Fruit fly (Drosophila melanogaster) ovary, adult (tissue): ENCODE measurements around the gene Ir94f.

ENCODE experiments used
- CG17801 ChIP-seq: fragments of 200-800 bp; optimal IDR thresholded peaks from 2 replicates; lab custom pipeline; 2019; ENCODE audit warnings: missing biosample characterization, mild to moderate bottlenecking, missing genetic modification characterization, moderate library complexity; ENCODE audit not compliant: partially characterized antibody

The Ir94f gene

dm6 chr3R:23481249-23481915 lies at the start of gene Ir94f:
Gene Ir94f (plus strand): TSS chr3R:23481865.
- no peak for TF ChIP-seq CG17801 (GFP tag; lab: Kevin White, UChicago)

DNA sequence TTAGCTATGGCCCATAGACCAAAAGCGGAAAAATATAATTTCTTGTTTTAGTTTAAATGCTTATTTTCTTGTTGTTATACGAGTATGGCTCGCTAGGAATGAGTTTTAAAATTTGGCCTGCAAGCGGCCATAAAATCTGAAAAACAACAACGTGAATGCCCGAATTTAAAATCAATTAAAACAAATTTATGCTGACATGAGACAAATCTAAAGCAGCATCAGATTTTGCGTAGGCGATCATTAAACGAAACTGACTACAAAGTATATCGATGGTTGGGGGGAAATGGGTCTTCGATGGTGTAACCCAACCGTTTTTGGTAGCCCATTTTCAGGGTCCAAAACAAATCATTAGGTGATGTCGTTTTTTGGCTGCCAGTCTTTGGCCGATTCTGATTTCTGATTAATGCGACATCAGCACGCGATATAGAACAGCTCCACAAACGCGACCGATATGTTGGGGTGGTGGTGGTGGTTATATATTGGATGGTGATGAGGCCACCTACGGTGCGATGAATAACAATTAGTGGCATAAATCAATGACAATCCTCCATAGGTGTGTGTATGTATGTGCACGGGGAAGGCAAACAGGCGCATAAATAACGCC lies 43.4 kb upstream of the Ir94f start:
- no peak for TF ChIP-seq CG17801 (GFP tag; lab: Kevin White, UChicago)

DNA sequence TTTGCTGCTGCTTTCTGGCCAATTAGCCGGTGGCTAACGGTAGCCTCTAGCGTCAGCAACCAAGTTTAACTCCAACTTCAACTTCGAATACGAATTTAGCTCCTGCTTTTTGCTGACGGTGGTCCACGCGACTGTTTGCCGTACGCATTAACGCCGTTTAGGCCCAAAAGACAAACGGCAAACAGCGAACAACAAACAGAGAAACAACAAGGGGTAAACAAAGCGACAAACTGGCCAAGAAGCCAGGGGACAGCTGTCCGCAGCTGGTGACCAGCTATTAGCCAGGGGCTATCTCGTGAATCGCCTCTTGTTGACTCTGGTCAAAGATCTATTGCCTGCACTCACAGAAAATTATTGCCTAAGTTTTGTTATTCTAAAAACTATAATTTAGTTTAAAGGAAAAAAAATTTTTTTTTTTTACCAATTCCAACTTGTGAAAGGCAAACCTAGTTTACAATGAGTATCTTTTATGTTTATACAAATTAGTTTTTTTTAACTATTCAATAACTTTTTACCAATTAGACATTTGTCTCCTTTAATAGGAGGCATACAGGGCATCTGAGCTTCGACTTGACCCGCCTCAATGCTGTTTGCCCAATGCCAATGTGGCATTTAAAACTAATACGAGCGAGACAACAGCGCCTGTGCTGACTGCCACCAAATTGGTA lies 36.3 kb upstream of the Ir94f start:
- no peak for TF ChIP-seq CG17801 (GFP tag; lab: Kevin White, UChicago)

- TF ChIP-seq CG17801 (GFP tag; lab: Kevin White, UChicago) = no peak
These were observed 25.8 kb upstream of the Ir94f start for dm6 chr3R:23455866-23456265.

DNA sequence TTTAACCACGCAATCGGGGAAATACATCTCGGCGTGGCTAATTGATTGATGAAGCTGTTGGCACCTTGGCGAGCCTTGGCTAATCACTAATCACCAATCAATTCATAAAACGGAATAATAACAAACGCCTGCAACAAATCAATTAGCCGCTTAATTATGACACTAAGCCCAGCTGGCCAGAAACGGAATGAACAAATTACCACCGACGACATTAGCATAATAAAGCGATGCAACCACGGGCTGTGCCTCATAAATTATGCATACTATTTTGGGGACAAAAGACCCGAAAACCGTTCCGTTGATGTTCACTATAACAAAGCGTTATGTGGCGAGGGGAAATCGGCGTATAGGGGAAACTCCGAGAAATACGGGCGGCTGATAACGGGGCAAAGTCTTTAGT lies 21.0 kb upstream of the Ir94f start:
- TF ChIP-seq CG17801 (GFP tag; lab: Kevin White, UChicago) = no peak

dm6 chr3R:23472011-23472958 lies 9.4 kb upstream of the Ir94f start, which contains the start of gene CG4374:
Gene CG4374 (minus strand): TSS chr3R:23472278.
- no peak for TF ChIP-seq CG17801 (GFP tag; lab: Kevin White, UChicago)

- TF ChIP-seq CG17801 (GFP tag; lab: Kevin White, UChicago) = no peak
These were observed 5.6 kb upstream of the Ir94f start for dm6 chr3R:23476085-23476484.

DNA sequence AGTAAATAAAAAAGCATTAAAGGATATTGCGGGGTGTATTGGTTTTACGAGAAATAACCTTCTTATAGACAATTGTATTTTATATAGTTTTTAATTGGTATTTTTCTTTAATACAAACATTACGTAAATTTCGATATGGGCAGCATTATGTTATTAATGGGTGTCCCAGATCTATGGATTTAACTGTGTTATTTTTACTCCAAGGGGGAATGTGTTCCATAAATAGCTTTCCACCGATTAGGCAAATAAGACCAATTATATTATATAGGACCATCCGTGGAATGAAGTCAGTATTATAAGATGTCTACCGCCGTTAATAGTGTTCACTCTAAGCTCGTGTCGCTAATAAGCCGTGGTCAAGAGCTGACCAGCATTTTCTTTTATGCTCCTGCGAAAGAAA lies 1.9 kb downstream of the Ir94f start, which contains the start of gene Ir94g:
TSS of gene Ir94g (plus strand) at position 301 of the 400 bp plus-strand sequence.
- no peak for TF ChIP-seq CG17801 (GFP tag; lab: Kevin White, UChicago)

- TF ChIP-seq CG17801 (GFP tag; lab: Kevin White, UChicago) = no peak
These were observed 5.1 kb downstream of the Ir94f start for dm6 chr3R:23486743-23487142.

DNA sequence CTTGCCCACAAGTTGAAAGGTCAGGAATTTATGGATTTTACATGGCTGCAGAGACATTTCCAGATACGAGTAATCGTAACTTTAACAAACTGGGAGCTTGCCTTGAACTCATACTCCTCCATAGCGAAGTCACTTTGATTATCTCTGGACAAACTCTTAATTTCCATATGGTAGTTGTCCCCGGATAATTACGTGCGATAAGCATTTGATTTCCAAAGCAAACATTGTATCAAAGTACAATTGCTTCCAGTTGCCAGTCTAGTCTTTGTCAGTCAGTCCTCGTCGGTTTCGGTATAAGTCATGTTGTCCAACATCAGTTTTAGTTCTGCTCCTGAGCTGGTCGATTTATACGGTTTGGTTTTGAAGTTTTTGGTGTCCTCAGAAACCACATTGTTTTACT lies 5.5 kb downstream of the Ir94f start, which contains the start of gene Ir94h:
TSS of gene Ir94h (plus strand) at position 301 of the 400 bp plus-strand sequence.
- TF ChIP-seq CG17801 (GFP tag; lab: Kevin White, UChicago) = no peak

DNA sequence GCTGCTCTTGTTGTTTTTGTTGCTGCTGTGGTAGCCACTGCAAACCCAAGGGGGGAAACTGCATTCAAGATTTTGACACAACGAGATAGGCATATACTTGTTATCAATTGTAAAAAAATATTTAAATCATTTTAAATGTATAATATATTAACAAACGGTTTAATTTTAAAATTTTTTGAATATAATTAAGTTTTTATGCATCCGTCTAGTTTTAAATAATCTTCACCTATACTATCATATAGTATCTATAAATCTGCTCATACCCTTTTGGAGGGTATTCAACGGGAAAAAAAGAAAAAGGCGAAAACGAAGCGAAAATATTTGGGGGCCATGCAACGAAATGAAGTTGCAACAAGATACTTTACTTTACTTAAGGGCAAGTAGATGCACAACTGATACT lies 14.8 kb downstream of the Ir94f start:
- no peak for TF ChIP-seq CG17801 (GFP tag; lab: Kevin White, UChicago)

- TF ChIP-seq CG17801 (GFP tag; lab: Kevin White, UChicago) = no peak
These were observed 15.6 kb downstream of the Ir94f start for dm6 chr3R:23497241-23497640.

DNA sequence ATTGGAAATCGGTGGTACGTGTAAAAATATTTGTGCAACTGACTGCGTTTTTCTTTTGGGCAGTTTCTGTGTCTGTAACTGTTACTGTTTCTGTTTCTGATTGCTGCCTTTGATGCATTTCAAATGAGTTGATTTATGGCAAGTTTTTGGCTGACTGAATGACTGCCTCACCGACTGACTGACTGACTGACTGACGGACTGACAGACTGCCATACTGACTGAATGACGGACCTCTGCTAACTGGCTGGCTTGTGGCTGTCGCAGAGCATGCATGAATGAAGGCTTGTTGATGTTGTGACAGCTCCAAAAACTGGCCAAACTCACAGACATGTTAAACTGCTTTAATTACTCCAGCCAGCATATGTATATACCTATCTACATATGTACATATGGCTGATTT lies 21.8 kb downstream of the Ir94f start:
- TF ChIP-seq CG17801 (GFP tag; lab: Kevin White, UChicago) = no peak

DNA sequence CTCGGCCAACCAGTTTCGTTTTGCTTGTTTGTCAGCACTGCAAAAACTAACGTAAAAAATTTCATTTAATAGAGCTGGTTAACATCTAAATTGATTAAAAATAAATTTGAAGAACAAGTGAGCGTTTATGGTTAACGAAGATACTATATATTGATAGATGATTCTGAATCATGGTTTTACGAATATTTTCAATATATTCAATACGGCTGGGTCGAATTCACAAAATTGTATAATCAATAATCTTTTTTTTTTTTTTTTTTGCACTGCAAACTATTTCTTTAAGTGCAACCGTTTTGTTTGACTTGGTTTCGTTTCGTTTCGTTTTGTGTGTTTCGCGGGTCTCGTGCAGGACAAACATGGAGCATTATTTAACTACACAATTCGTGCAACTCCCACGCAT lies 23.1 kb downstream of the Ir94f start:
- no peak for TF ChIP-seq CG17801 (GFP tag; lab: Kevin White, UChicago)

dm6 chr3R:23507376-23507775 lies 25.7 kb downstream of the Ir94f start, which contains the start of gene CG34289:
Gene CG34289 (minus strand): TSS chr3R:23507476.
- TF ChIP-seq CG17801 (GFP tag; lab: Kevin White, UChicago) = no peak
